Fruit fly (Drosophila melanogaster) whole organism, larva: ENCODE measurements around the gene Jhbp3.

Source experiments
- noc ChIP-seq: fragments of 200-800 bp; sonication (Bioruptor generic); optimal IDR thresholded peaks from 3 replicates; lab custom pipeline; 2019; ENCODE audit warnings: missing biosample characterization, mild to moderate bottlenecking, missing genetic modification characterization, moderate library complexity

Gene Jhbp3

DNA sequence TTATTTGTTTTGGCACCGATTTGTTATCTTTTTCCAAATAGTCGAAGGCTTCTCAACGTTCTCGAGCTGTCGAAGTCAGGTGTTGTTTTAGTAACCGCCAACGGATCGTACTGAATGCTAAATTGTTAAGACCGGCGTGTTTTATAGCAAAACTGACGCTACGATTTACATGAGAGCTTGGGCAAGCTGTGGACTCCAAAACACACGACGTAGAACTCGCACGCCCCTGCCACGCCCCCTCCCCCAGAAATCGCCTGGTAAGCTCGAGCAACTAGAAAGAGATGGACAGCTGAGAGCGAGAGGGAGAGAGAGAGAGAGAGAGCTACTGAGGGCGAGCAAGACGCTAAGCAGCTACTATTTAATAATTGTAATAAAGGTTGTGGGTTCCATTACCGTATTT lies at the start of gene Jhbp3:
Gene Jhbp3, minus strand, starts transcription at position 101 of the 400 bp plus-strand sequence.
- TF ChIP-seq noc = no peak

DNA sequence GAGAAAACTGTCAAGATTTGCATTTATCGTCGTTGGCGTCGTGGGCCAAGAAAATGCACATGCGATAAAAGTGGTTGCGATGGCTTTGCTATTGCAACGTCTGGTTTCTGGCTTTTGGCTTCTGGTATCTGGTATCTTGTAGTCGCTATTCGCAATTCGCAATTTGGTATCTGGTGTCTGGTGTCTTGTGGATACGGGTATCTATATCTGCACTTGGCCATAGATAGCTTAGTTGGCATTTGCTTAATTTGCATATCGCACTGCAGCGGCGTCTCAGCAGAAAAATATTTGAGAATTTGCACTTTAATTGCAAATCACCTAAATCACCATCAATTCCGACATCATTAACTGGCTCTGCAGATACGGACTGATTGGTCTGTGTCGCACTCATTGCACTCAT lies 45.6 kb upstream of the Jhbp3 start:
- TF ChIP-seq noc = no peak

DNA sequence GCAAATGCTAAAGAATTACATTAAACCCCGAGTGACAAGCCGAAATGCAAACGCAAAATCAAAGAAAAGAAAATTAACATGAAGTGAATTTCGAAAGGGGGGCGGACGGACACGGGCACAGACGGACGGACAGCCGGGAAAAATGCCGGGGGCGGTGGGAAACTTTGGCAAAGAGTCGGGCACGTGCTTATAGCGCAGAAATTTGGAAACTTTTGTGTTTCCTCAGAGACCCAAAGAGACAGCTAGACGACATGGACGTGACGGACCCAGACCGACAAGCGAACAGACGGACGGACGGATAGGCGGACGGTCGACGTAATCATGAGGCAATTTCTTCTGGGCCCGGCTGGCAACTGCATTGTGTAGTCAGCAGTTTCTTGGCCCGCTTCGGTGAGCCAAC lies 43.7 kb upstream of the Jhbp3 start:
- TF ChIP-seq noc = no peak

DNA sequence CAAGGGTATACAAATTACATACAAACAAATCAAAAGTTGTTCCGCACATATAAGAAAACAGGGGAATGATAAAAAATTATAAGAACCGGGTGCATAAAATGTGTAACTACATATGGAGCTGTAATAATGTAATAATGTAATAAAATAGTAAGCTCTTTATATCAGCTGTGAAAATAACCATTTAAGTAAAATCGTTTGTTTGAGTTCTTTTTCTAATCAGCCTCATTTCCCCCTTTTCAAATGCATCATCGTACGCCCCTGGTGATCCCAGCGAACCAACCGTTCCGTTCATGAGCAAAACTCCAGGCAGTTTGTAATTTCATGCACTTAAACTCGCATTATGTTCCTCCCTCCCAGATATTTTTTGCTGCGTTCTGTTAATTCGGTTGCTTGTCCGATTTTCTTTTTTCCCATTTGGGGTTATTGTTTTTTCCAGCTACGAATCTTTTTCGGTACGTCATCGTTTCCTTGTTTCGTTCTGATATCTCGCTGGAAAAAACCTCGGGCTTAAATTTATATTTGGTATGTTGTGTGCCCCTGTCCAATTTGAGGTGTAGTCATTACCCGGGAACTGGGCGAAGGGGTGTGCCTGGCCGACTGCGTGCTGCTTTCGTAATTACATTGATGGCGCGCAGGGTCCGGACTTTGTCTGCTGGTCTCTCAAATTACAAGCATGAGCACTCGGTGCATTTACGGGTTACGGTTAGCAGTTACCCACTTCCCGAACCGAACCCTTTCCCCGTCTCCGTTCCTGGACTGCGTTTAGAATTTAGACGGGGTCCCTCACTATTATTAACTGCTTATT lies 42.5 kb upstream of the Jhbp3 start:
- TF ChIP-seq noc = no peak

DNA sequence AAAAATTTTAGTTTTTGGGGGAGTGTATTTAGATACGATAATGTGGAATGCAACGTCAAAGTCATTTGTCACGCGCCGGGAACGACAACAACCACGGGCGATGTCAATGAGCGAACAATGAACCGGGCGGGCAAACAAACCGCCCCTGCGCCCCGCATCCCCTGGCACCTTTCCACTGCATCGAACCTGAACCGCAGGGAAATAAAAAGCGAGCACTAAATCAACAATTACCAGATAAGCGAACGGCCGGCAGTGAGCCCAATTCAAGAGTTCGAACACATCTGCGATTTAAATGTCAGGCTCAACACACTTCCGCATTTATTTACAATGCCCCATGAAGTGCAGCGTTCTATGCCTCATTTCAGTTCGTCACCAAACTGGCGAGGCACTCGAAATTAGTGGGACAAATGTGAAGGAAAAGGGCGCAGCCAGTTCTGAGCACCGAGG lies 41.5 kb upstream of the Jhbp3 start:
- TF ChIP-seq noc = no peak

DNA sequence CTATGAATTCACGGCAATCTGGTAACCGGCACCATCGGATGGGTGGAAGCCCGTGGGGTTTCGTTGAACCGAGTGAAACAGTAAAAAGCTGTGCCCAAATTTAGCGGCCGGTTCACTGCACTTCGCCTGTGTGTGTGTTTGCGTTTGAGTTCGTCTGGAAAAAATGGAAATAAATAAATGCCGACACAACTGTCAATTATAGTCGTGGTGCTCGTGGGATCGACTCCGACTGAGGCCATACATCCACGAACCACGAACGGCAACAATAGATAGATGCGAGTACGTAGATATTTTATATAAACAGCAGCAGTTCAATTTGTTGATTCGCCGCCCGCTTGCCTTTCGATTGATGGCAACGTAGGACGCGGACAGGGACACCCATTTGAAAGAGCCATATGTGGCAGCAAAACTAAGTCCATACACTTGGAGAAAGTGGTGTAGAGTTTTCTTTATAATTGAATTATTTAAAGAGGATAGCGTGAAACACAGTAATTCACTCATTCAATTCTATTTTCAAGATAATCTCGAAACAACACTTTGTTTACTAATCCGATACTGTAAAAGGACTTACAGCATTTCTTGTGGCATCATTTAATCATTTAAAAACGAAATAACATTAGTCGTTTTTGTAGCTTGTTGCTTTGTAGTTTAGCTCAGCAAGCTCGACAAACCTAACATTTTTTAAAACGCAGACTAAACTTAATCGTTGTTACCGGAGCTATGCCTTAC lies 40.7 kb upstream of the Jhbp3 start:
- no peak for TF ChIP-seq noc

DNA sequence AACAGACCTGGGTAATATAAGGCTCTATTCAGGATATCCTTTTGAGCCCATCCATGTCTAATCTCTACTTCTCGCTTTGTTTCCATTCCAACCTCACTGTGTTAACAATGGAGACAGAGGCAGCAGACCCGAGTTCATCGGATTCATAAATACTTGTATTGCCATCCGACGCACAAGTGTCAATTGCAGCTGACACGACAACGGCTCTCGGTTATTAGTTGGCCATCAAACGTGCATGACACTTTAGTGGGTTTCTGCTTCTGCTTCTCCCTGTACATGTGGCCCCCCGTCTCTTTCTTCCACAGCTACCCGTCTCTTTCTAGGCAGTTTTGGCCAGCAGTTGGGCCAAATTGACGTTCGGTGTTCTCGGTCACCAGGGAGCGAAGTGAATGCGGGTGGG lies 39.6 kb upstream of the Jhbp3 start:
- no peak for TF ChIP-seq noc

DNA sequence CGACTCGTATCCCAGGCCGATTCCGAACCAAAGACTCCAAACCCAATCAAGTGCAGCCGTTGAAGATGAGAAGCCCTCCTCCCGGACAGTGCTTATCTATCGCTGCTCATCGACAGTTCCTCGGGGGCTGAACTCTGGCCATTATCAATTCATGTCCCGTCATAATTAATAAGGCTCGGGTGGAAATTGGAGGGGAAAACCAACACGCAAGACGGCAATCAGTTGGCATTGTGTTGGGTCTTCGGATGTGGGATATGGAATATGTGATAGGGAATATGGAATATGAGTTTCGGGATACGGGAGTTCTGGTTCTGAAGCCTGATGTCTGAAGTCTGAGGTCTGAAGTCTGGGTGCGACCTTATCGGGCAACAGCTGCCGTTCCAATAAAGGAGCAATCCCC lies 38.3 kb upstream of the Jhbp3 start:
- no peak for TF ChIP-seq noc

DNA sequence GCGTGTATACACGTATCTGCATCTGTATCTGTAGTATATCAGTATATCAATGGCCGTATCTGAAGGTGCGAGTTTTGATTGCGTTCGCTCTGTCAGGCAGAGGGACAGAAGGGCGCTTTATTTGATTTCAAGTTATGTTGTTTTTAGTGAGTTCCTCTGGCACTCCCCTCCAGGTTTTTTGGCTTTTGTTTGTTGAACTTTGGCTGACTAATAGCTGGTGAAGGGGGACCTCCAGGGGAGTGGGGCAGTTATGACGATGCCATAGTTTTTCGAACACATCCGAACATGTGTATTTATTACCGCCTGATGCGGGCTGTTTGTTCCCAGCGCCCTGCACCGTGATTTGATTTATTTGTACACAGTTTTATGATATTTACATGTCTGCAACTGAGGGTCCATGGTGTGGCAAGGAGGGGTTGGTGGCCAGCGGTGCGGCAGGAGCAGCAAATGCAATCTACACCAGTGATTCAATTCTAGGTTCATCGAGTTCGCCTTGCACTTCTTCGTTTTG lies 37.2 kb upstream of the Jhbp3 start:
- TF ChIP-seq noc = no peak

DNA sequence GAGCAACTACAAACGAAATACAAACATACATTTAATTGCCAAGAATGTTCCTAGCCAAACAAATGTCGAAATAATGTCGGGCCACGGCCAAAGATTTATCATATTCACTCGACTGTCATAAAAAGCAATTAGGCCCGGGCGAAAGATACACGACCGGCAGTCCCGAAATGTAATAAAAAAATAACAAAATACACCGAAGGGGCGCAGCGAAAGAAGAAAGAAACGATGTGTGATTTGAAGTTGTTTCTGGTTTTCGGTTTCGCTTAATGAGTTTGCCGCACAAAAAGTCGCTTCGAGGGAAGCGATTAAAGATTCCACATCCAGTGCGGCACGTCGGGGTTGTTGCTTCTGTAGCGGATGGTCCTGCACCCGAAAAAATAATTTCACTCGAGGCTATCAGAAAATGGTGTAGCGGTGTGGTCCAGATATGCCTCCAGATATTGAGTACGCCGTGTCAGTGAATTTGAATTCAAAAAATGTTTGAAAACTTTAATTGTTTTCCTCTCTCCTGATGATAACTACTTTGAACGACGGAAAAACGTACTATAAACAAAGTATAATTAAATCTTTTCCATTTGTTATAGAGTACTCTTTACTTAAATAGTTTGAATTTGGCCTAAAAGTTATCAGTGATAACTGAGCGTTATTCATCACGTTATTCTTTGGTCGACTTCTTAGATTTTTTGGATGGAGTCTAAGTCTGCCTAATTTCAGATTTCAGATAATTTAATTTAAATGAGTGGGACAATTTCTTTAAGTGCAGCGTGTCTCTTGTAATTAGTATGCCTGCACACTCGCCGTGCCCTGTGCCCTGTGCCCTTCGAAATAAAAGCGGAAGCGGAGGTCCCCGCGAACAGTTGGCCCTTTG lies 34.3 kb upstream of the Jhbp3 start:
- TF ChIP-seq noc = no peak

DNA sequence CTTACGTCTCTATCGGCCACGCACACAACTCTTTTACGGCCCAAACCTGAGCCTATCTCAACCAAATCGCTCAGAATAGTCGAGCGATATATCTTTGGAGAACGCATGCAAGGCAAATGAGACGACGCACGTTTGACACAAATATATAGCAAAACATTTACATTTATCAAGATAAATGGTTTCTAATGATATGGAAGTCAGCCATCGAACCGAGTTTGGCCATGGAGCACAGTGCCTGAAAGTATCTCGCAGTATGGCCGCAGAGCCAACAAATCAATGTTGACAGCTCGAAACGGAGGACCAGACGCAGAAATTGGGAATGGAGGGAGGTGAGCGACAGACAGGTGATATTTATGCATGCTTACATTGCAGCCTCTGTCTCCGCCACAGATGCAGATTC lies 32.4 kb upstream of the Jhbp3 start:
- TF ChIP-seq noc = no peak

DNA sequence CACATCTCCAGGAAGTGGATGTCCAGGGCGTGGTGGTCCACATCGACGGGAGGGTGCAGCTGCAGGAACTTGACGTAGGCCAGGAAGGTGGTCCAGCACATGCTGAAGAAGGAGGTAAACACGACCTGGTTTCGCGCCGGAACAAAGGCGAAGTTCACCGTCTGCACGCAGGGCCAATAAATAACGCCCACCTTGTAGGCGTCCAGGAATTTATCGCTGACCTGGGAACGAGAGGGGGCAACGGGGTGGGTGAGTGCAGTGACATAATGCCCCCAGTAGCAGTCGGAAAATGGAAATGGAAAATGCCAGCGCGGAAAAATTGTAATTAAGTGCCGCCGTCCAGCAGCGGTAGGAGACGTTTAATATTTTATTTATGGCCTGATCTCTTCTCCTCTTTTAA lies 31.6 kb upstream of the Jhbp3 start:
- TF ChIP-seq noc = no peak

DNA sequence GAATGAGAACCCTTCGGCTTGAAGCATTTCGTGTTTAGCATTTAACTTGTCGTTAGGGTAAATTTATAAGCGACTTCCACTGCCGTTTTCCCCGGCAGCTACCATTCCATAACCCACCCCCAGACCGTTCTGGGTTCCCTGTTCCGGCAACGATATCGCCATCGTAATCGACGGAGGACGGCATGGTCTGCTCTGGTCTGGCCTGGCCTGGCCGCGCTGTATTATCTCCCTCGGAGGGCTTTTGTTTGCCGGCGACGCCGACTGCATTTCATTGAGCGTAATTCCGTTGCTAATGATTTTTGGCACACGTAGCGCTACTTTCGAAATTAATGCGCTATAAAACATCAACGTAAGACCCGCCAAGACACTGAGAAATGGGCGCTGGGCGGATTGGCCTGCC lies 29.6 kb upstream of the Jhbp3 start:
- no peak for TF ChIP-seq noc

DNA sequence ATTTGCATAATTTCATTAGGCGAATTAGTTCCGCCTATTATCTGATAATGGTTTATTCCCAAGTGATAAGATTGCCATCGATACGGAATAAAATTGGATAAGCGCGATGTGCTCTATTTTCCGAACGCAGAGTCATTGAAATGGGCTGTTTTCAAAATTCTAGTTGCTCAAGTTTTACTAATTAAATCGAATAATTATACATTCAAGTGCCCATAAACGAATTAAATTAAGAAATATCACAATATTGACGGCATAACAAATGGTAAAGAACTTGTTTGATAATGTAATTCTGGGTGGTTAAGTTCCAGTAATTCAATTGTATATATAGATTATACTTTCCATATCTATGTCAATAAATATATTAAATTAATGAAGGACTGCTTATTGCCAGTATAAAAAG lies 29.1 kb upstream of the Jhbp3 start, which contains the start of gene CG14662:
Gene CG14662, minus strand, starts transcription at position 101 of the 400 bp plus-strand sequence.
- TF ChIP-seq noc = no peak

DNA sequence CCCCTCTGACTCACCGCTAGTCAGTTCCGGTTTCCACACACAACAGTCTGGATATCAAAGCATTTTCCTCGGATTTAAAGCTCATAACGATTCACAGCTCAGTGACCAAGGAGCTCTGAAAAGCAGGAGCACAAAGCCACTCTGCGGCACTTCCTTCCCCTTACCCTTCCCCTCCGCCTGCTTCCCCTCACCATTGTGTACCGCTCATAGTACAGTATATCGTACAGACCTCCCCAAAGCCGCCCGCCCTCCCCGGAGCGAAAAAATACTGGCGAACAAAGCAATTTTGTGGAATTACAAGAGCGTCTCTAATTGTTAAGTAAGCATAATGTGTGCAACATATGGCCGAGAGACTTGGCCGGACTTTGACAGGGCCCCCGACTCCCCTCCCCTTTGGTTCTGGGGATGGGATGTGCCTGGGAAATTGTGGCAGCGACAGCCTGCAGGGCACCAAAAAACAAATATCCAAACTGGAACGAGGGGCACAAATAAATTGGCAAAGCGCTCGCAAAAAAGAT lies 26.1 kb upstream of the Jhbp3 start:
- TF ChIP-seq noc = no peak

DNA sequence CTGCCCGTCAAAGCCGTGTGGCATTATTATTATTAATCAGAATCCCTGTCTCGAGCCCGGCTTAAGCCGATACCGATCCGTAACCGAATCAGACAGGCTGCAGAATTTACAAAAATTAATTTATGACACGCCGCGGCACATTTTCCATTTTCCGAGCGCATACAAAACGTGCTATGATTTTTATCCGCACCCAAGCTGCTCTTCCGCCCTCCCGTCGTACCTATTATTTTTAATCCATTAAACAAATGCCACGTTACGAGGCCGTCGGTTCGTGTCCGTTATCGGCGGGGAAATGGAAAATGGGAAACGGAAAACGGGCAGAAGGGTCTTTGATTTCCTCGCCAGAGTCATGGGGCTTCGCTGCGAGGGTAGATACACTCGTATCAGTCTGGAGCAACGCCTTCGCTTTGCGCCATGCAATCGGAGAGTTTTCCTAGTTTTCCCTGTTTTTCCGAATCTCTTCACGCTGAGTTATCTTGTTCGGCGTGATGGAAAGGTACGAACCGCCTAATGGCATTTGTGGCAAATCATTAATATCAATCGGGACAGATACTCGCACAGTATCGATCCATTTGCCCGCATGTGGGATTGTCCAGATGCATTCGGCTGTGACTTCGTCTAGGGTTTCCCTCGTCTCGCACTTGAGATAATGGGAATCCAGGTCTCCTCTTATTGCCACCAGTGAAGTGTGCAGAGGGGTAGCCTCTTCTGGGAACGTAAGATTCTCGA lies 25.2 kb upstream of the Jhbp3 start:
- TF ChIP-seq noc = no peak
